Worm (Caenorhabditis elegans) whole organism, mixed stage, embryonic: Measurements from ENCODE around the gene hpo-19.

Source experiments
- M03D4.4 ChIP-seq: sonication (generic microtip); optimal IDR thresholded peaks from 2 replicates; lab custom pipeline; 2017; ENCODE audit warnings: mild to moderate bottlenecking, missing genetic modification characterization, missing compliant biosample characterization
- blmp-1 ChIP-seq: fragments of 150-350 bp; optimal IDR thresholded peaks from 2 replicates; lab custom pipeline; 2014; ENCODE audit warnings: missing biosample characterization, missing genetic modification characterization
- ceh-43 ChIP-seq: fragments of 200-800 bp; sonication (Bioruptor generic); optimal IDR thresholded peaks from 2 replicates; lab custom pipeline; 2018; ENCODE audit warnings: mild to moderate bottlenecking, missing genetic modification characterization, moderate library complexity, missing compliant biosample characterization
- ceh-83 ChIP-seq: fragments of 200-800 bp; sonication (Bioruptor generic); optimal IDR thresholded peaks from 2 replicates; lab custom pipeline; 2018; ENCODE audit warnings: mild to moderate bottlenecking, missing genetic modification characterization, missing compliant biosample characterization
- cnd-1 ChIP-seq: fragments of 200-800 bp; sonication (Bioruptor generic); optimal IDR thresholded peaks from 2 replicates; lab custom pipeline; 2018; ENCODE audit warnings: mild to moderate bottlenecking, missing genetic modification characterization, missing compliant biosample characterization
- elt-1 ChIP-seq: sonication (generic microtip); optimal IDR thresholded peaks from 2 replicates; lab custom pipeline; 2017; ENCODE audit warnings: missing genetic modification characterization, mild to moderate bottlenecking, missing compliant biosample characterization, antibody characterized with exemption, moderate library complexity, borderline replicate concordance; ENCODE audit not compliant: insufficient read depth
- elt-3 ChIP-seq: fragments of 150-350 bp; optimal IDR thresholded peaks from 2 replicates; lab custom pipeline; 2014; ENCODE audit warnings: missing biosample characterization, missing genetic modification characterization
- flh-1 ChIP-seq: fragments of 200-800 bp; sonication (Bioruptor generic); optimal IDR thresholded peaks from 2 replicates; lab custom pipeline; 2018; ENCODE audit warnings: mild to moderate bottlenecking, missing genetic modification characterization, moderate library complexity, missing compliant biosample characterization
- ham-2 ChIP-seq: fragments of 200-800 bp; sonication (Bioruptor generic); optimal IDR thresholded peaks from 2 replicates; lab custom pipeline; 2018; ENCODE audit warnings: mild to moderate bottlenecking, missing genetic modification characterization, missing compliant biosample characterization
- hlh-1 ChIP-seq: fragments of 150-350 bp; optimal IDR thresholded peaks from 2 replicates; lab custom pipeline; 2014; ENCODE audit warnings: missing biosample characterization, missing genetic modification reagents, missing genetic modification characterization
- lin-13 ChIP-seq: fragments of 150-350 bp; optimal IDR thresholded peaks from 2 replicates; lab custom pipeline; 2014; ENCODE audit warnings: missing biosample characterization, missing genetic modification characterization
- lin-32 ChIP-seq: fragments of 200-800 bp; sonication (Bioruptor generic); optimal IDR thresholded peaks from 2 replicates; lab custom pipeline; 2018; ENCODE audit warnings: mild to moderate bottlenecking, missing genetic modification characterization, missing compliant biosample characterization
- lsy-2 ChIP-seq: fragments of 150-350 bp; optimal IDR thresholded peaks from 2 replicates; lab custom pipeline; 2014; ENCODE audit warnings: missing biosample characterization, missing genetic modification characterization
- mab-5 ChIP-seq: fragments of 150-350 bp; optimal IDR thresholded peaks from 2 replicates; lab custom pipeline; 2014; ENCODE audit warnings: missing biosample characterization, missing genetic modification characterization
- mep-1 ChIP-seq: fragments of 150-350 bp; optimal IDR thresholded peaks from 2 replicates; lab custom pipeline; 2017; ENCODE audit warnings: missing biosample characterization, missing genetic modification reagents, missing genetic modification characterization, inconsistent platforms
- mls-2 ChIP-seq: sonication (generic microtip); optimal IDR thresholded peaks from 2 replicates; lab custom pipeline; 2016; ENCODE audit warnings: mild to moderate bottlenecking, missing genetic modification characterization, moderate library complexity, missing compliant biosample characterization
- nhr-12 ChIP-seq: fragments of 150-350 bp; optimal IDR thresholded peaks from 2 replicates; lab custom pipeline; 2014; ENCODE audit warnings: missing biosample characterization, missing genetic modification characterization
- nhr-2 ChIP-seq: fragments of 150-350 bp; optimal IDR thresholded peaks from 2 replicates; lab custom pipeline; 2014; ENCODE audit warnings: missing biosample characterization, missing genetic modification characterization
- nhr-237 ChIP-seq: fragments of 150-350 bp; optimal IDR thresholded peaks from 2 replicates; lab custom pipeline; 2014; ENCODE audit warnings: missing biosample characterization, missing genetic modification characterization
- nhr-28 ChIP-seq: fragments of 150-350 bp; optimal IDR thresholded peaks from 2 replicates; lab custom pipeline; 2014; ENCODE audit warnings: missing biosample characterization, missing genetic modification characterization
- pha-4 ChIP-seq: fragments of 150-350 bp; optimal IDR thresholded peaks from 2 replicates; lab custom pipeline; 2018; ENCODE audit warnings: missing biosample characterization, missing genetic modification reagents, missing genetic modification characterization
- sem-2 ChIP-seq: fragments of 200-800 bp; sonication (Bioruptor generic); optimal IDR thresholded peaks from 2 replicates; lab custom pipeline; 2018; ENCODE audit warnings: mild to moderate bottlenecking, missing genetic modification characterization, missing compliant biosample characterization
- snpc-4 ChIP-seq: fragments of 150-350 bp; optimal IDR thresholded peaks from 2 replicates; lab custom pipeline; 2014; ENCODE audit warnings: missing biosample characterization, missing genetic modification characterization
- sptf-1 ChIP-seq: sonication (generic microtip); optimal IDR thresholded peaks from 2 replicates; lab custom pipeline; 2017; ENCODE audit warnings: mild to moderate bottlenecking, missing genetic modification characterization, moderate library complexity, missing compliant biosample characterization
- tbx-8 ChIP-seq: fragments of 200-800 bp; sonication (Bioruptor generic); optimal IDR thresholded peaks from 2 replicates; lab custom pipeline; 2018; ENCODE audit warnings: mild to moderate bottlenecking, missing genetic modification characterization, moderate library complexity, missing compliant biosample characterization
- unc-120 ChIP-seq: sonication (generic microtip); optimal IDR thresholded peaks from 2 replicates; lab custom pipeline; 2017; ENCODE audit warnings: missing genetic modification characterization, missing compliant biosample characterization; ENCODE audit not compliant: poor library complexity, severe bottlenecking
- unc-39 ChIP-seq: fragments of 150-350 bp; optimal IDR thresholded peaks from 2 replicates; lab custom pipeline; 2014; ENCODE audit warnings: missing biosample characterization, missing genetic modification characterization
- unc-62 ChIP-seq: fragments of 150-350 bp; optimal IDR thresholded peaks from 2 replicates; lab custom pipeline; 2014; ENCODE audit warnings: missing biosample characterization, missing genetic modification reagents, missing genetic modification characterization
- zip-8 ChIP-seq: fragments of 150-350 bp; optimal IDR thresholded peaks from 2 replicates; lab custom pipeline; 2014; ENCODE audit warnings: missing biosample characterization, missing genetic modification characterization
- ztf-11 ChIP-seq: fragments of 150-350 bp; optimal IDR thresholded peaks from 2 replicates; lab custom pipeline; 2014; ENCODE audit warnings: missing biosample characterization, missing genetic modification characterization

Gene hpo-19

ce11 chrV:6453122-6453521, 16.7 kb downstream of the hpo-19 start, which contains the start of gene acl-9:
Gene acl-9 (plus strand): TSS chrV:6453226.
- TF ChIP-seq M03D4.4 (tag; lab: Kevin White, UChicago), result no peak
- no peak for TF ChIP-seq elt-3 (tag; lab: Kevin White, UChicago)
- TF ChIP-seq unc-120 (tag; lab: Kevin White, UChicago), result no peak
- no peak for TF ChIP-seq lsy-2 (tag; lab: Kevin White, UChicago)

- TF ChIP-seq hlh-1 (tag; lab: Kevin White, UChicago), result peak; percentile 66
- no peak for TF ChIP-seq nhr-12 (tag; lab: Kevin White, UChicago)
- TF ChIP-seq unc-62 (GFP tag; lab: Kevin White, UChicago), result peak; percentile 3
These were observed 20.5 kb downstream of the hpo-19 start for ce11 chrV:6456903-6457302.

- TF ChIP-seq mab-5 (tag; lab: Kevin White, UChicago) (no peak), flh-1 (GFP tag; lab: Kevin White, UChicago) (no peak), ham-2 (GFP tag; lab: Kevin White, UChicago) (no peak), sptf-1 (tag; lab: Kevin White, UChicago) (no peak), zip-8 (tag; lab: Kevin White, UChicago) (no peak), lin-32 (GFP tag; lab: Kevin White, UChicago) (no peak), nhr-2 (tag; lab: Kevin White, UChicago) (no peak), blmp-1 (tag; lab: Kevin White, UChicago) (no peak), mls-2 (tag; lab: Kevin White, UChicago) (no peak)
These were observed 22.0 kb downstream of the hpo-19 start for ce11 chrV:6458302-6458998.

ce11 chrV:6461250-6461649, 24.8 kb downstream of the hpo-19 start:
- TF ChIP-seq mep-1 (tag; lab: Kevin White, UChicago) (no peak), snpc-4 (tag; lab: Kevin White, UChicago) (no peak), sem-2 (GFP tag; lab: Kevin White, UChicago) (no peak), ceh-43 (no peak), pha-4 (tag; lab: Kevin White, UChicago) (no peak), nhr-237 (tag; lab: Kevin White, UChicago) (no peak), lin-13 (no peak)

ce11 chrV:6462606-6463005, 26.2 kb downstream of the hpo-19 start:
- TF ChIP-seq unc-62 (GFP tag; lab: Kevin White, UChicago), result no peak
- TF ChIP-seq sptf-1 (tag; lab: Kevin White, UChicago), result no peak
- no peak for TF ChIP-seq nhr-12 (tag; lab: Kevin White, UChicago)
- TF ChIP-seq cnd-1, result no peak
- no peak for TF ChIP-seq ceh-83 (GFP tag; lab: Kevin White, UChicago)
- TF ChIP-seq ceh-43, result no peak
- TF ChIP-seq nhr-237 (tag; lab: Kevin White, UChicago), result no peak
- no peak for TF ChIP-seq pha-4 (tag; lab: Kevin White, UChicago)
- no peak for TF ChIP-seq nhr-28 (tag; lab: Kevin White, UChicago)
- no peak for TF ChIP-seq flh-1 (GFP tag; lab: Kevin White, UChicago)
- TF ChIP-seq lin-32 (GFP tag; lab: Kevin White, UChicago), result no peak
- no peak for TF ChIP-seq ztf-11
- TF ChIP-seq hlh-1 (tag; lab: Kevin White, UChicago), result no peak
- no peak for TF ChIP-seq lsy-2 (tag; lab: Kevin White, UChicago)

- TF ChIP-seq unc-62 (GFP tag; lab: Kevin White, UChicago) (peak; percentile 65), lin-13 (no peak)
These were observed 27.8 kb downstream of the hpo-19 start for ce11 chrV:6464238-6464637.

- TF ChIP-seq sem-2 (GFP tag; lab: Kevin White, UChicago) (no peak), elt-1 (tag; lab: Kevin White, UChicago) (no peak), M03D4.4 (tag; lab: Kevin White, UChicago) (no peak), unc-62 (GFP tag; lab: Kevin White, UChicago) (no peak), tbx-8 (GFP tag; lab: Kevin White, UChicago) (no peak), ham-2 (GFP tag; lab: Kevin White, UChicago) (no peak), nhr-2 (tag; lab: Kevin White, UChicago) (no peak), unc-39 (tag; lab: Kevin White, UChicago) (no peak), pha-4 (tag; lab: Kevin White, UChicago) (no peak), lin-32 (GFP tag; lab: Kevin White, UChicago) (no peak), unc-120 (tag; lab: Kevin White, UChicago) (no peak), ceh-43 (no peak), cnd-1 (no peak), lin-13 (no peak), lsy-2 (tag; lab: Kevin White, UChicago) (no peak)
These were observed 28.3 kb downstream of the hpo-19 start, which contains the start of gene unc-83 for ce11 chrV:6464765-6465164. Gene unc-83 (plus strand): TSS chrV:6465065.
